Fruit fly (Drosophila melanogaster) whole organism, embryonic: Measurements from ENCODE around the gene Girdin.

Experiments
- CG10147 ChIP-seq: fragments of 200-800 bp; sonication (Bioruptor generic); optimal IDR thresholded peaks from 2 replicates; lab custom pipeline; 2019; ENCODE audit warnings: missing biosample characterization, mild to moderate bottlenecking, missing genetic modification characterization, moderate library complexity
- CG10565 ChIP-seq: fragments of 200-800 bp; sonication (Bioruptor generic); optimal IDR thresholded peaks from 3 replicates; lab custom pipeline; 2016; ENCODE audit warnings: missing biosample characterization, mild to moderate bottlenecking, missing genetic modification characterization
- CG12155 ChIP-seq: fragments of 200-800 bp; sonication (Bioruptor generic); optimal IDR thresholded peaks from 3 replicates; lab custom pipeline; 2016; ENCODE audit warnings: missing biosample characterization, missing genetic modification characterization
- CG1233 ChIP-seq: fragments of 200-800 bp; sonication (Bioruptor generic); optimal IDR thresholded peaks from 4 replicates; lab custom pipeline; 2018; ENCODE audit warnings: missing biosample characterization, mild to moderate bottlenecking, missing genetic modification characterization
- CG13123 ChIP-seq: fragments of 200-800 bp; sonication (Bioruptor generic); optimal IDR thresholded peaks from 2 replicates; lab custom pipeline; 2016; ENCODE audit warnings: missing biosample characterization, missing genetic modification characterization
- CG13775 ChIP-seq: fragments of 200-800 bp; sonication (Bioruptor generic); optimal IDR thresholded peaks from 3 replicates; lab custom pipeline; 2017; ENCODE audit warnings: missing biosample characterization, mild to moderate bottlenecking, missing genetic modification characterization
- CG13894 ChIP-seq: fragments of 200-800 bp; sonication (Bioruptor generic); optimal IDR thresholded peaks from 3 replicates; lab custom pipeline; 2018; ENCODE audit warnings: missing biosample characterization, mild to moderate bottlenecking, missing genetic modification characterization, moderate library complexity
- CG15514 ChIP-seq: fragments of 200-800 bp; sonication (Bioruptor generic); optimal IDR thresholded peaks from 3 replicates; lab custom pipeline; 2017; ENCODE audit warnings: missing biosample characterization, missing genetic modification characterization, mild to moderate bottlenecking, moderate library complexity, missing genetic modification reagents
- CG16779 ChIP-seq: fragments of 200-800 bp; sonication (Bioruptor generic); IDR thresholded peaks from 2 replicates; pipeline ENCODE4 v1.3.6; 2022; ENCODE audit warnings: missing biosample characterization, missing genetic modification characterization
- CG17186 ChIP-seq: fragments of 200-800 bp; sonication (Bioruptor generic); optimal IDR thresholded peaks from 3 replicates; lab custom pipeline; 2017; ENCODE audit warnings: missing biosample characterization, missing genetic modification reagents, missing genetic modification characterization
- CG18599 ChIP-seq: fragments of 200-800 bp; sonication (Bioruptor generic); optimal IDR thresholded peaks from 3 replicates; lab custom pipeline; 2017; ENCODE audit warnings: missing biosample characterization, missing genetic modification characterization, mild to moderate bottlenecking, moderate library complexity, missing genetic modification reagents
- CG2116 ChIP-seq: fragments of 200-800 bp; sonication (Bioruptor generic); optimal IDR thresholded peaks from 3 replicates; lab custom pipeline; 2018; ENCODE audit warnings: missing biosample characterization, mild to moderate bottlenecking, missing genetic modification characterization
- CG2678 ChIP-seq: fragments of 200-800 bp; sonication (Bioruptor generic); optimal IDR thresholded peaks from 3 replicates; lab custom pipeline; 2019; ENCODE audit warnings: missing biosample characterization, mild to moderate bottlenecking, missing genetic modification characterization, moderate library complexity
- CG31224 ChIP-seq: fragments of 200-800 bp; sonication (Bioruptor generic); IDR thresholded peaks from 2 replicates; pipeline ENCODE4 v1.3.6; 2022; ENCODE audit warnings: missing biosample characterization, missing genetic modification characterization
- CG4328 ChIP-seq: fragments of 200-800 bp; sonication (Bioruptor generic); optimal IDR thresholded peaks from 3 replicates; lab custom pipeline; 2017; ENCODE audit warnings: missing biosample characterization, missing genetic modification reagents, missing genetic modification characterization
- CG43689 ChIP-seq: fragments of 200-800 bp; sonication (Bioruptor generic); IDR thresholded peaks from 2 replicates; pipeline ENCODE4 v1.3.6; 2022; ENCODE audit warnings: missing biosample characterization, missing genetic modification characterization
- CG5180 ChIP-seq: fragments of 200-800 bp; sonication (Bioruptor generic); optimal IDR thresholded peaks from 3 replicates; lab custom pipeline; 2017; ENCODE audit warnings: missing biosample characterization, missing genetic modification characterization, mild to moderate bottlenecking, moderate library complexity, missing genetic modification reagents
- CG7786 ChIP-seq: fragments of 200-800 bp; sonication (Bioruptor generic); optimal IDR thresholded peaks from 2 replicates; lab custom pipeline; 2016; ENCODE audit warnings: missing biosample characterization, missing genetic modification characterization
- CG8765 ChIP-seq: fragments of 200-800 bp; sonication (Bioruptor generic); IDR thresholded peaks from 2 replicates; pipeline ENCODE4 v1.3.6; 2022; ENCODE audit warnings: missing biosample characterization, missing genetic modification characterization
- CG9817 ChIP-seq: fragments of 200-800 bp; sonication (Bioruptor generic); optimal IDR thresholded peaks from 2 replicates; lab custom pipeline; 2018; ENCODE audit warnings: missing biosample characterization, mild to moderate bottlenecking, missing genetic modification characterization, moderate library complexity
- Dip2 ChIP-seq: fragments of 200-800 bp; sonication (Bioruptor generic); IDR thresholded peaks from 2 replicates; pipeline ENCODE4 v1.3.6; 2022; ENCODE audit warnings: missing biosample characterization, missing genetic modification characterization
- Dip3 ChIP-seq: fragments of 200-800 bp; sonication (Bioruptor generic); optimal IDR thresholded peaks from 3 replicates; lab custom pipeline; 2016; ENCODE audit warnings: missing biosample characterization, missing genetic modification characterization
- Hr39 ChIP-seq: fragments of >200 bp; optimal IDR thresholded peaks from 2 replicates; lab custom pipeline; 2017
- Hr78 ChIP-seq, 2 experiments: fragments of 200-800 bp in 1 of 2; fragments of >200 bp in 1 of 2; sonication (Bioruptor generic) in 1 of 2; optimal IDR thresholded peaks; 2 replicates each; lab custom pipeline; 2017 to 2019; ENCODE audit warnings: missing biosample characterization in 2 of 2, missing genetic modification characterization in 2 of 2, mild to moderate bottlenecking in 1 of 2, moderate library complexity in 1 of 2
- Kr ChIP-seq: fragments of 200-800 bp; sonication (Bioruptor generic); optimal IDR thresholded peaks from 2 replicates; lab custom pipeline; 2017; ENCODE audit warnings: missing biosample characterization, mild to moderate bottlenecking, missing genetic modification characterization
- NC2β ChIP-seq: fragments of 200-800 bp; sonication (Bioruptor generic); optimal IDR thresholded peaks from 2 replicates; lab custom pipeline; 2016; ENCODE audit warnings: missing biosample characterization, missing genetic modification characterization
- NK7.1 ChIP-seq: fragments of 200-800 bp; sonication (Bioruptor generic); optimal IDR thresholded peaks from 3 replicates; lab custom pipeline; 2016; ENCODE audit warnings: missing biosample characterization, missing genetic modification characterization
- Neu2 ChIP-seq: fragments of 200-800 bp; sonication (Bioruptor generic); optimal IDR thresholded peaks from 3 replicates; lab custom pipeline; 2016; ENCODE audit warnings: missing biosample characterization, missing genetic modification characterization, borderline replicate concordance
- Sin3A ChIP-seq: fragments of >200 bp; optimal IDR thresholded peaks from 2 replicates; lab custom pipeline; 2018
- Sox100B ChIP-seq: fragments of 200-800 bp; sonication (Bioruptor generic); optimal IDR thresholded peaks from 3 replicates; lab custom pipeline; 2018; ENCODE audit warnings: missing biosample characterization, mild to moderate bottlenecking, missing genetic modification characterization
- Sox102F ChIP-seq: fragments of 200-800 bp; sonication (Bioruptor generic); optimal IDR thresholded peaks from 2 replicates; lab custom pipeline; 2018; ENCODE audit warnings: missing biosample characterization, mild to moderate bottlenecking, missing genetic modification characterization, moderate library complexity
- cato ChIP-seq: fragments of 200-800 bp; sonication (Bioruptor generic); optimal IDR thresholded peaks from 2 replicates; lab custom pipeline; 2016; ENCODE audit warnings: missing biosample characterization, missing genetic modification characterization, borderline replicate concordance
- chif ChIP-seq, 2 experiments: fragments of 200-800 bp; sonication (Bioruptor generic); optimal IDR thresholded peaks; 3 replicates each; lab custom pipeline; 2016; ENCODE audit warnings: missing biosample characterization in 2 of 2, missing genetic modification characterization in 2 of 2
- da ChIP-seq: fragments of 200-800 bp; sonication (Bioruptor generic); optimal IDR thresholded peaks from 2 replicates; lab custom pipeline; 2016; ENCODE audit warnings: missing biosample characterization, missing genetic modification characterization
- dmrt11E ChIP-seq: fragments of 200-800 bp; sonication (Bioruptor generic); optimal IDR thresholded peaks from 3 replicates; lab custom pipeline; 2018; ENCODE audit warnings: missing biosample characterization, mild to moderate bottlenecking, missing genetic modification characterization, moderate library complexity
- fd96Cb ChIP-seq: fragments of 200-800 bp; sonication (Bioruptor generic); optimal IDR thresholded peaks from 2 replicates; lab custom pipeline; 2018; ENCODE audit warnings: missing biosample characterization, mild to moderate bottlenecking, missing genetic modification characterization, moderate library complexity
- ftz-f1 ChIP-seq: fragments of 200-800 bp; sonication (Bioruptor generic); optimal IDR thresholded peaks from 2 replicates; lab custom pipeline; 2016; ENCODE audit warnings: missing biosample characterization, missing genetic modification characterization
- gcm2 ChIP-seq: fragments of 200-800 bp; sonication (Bioruptor generic); optimal IDR thresholded peaks from 2 replicates; lab custom pipeline; 2016; ENCODE audit warnings: missing biosample characterization, missing genetic modification characterization
- grn ChIP-seq: fragments of 200-800 bp; sonication (Bioruptor generic); optimal IDR thresholded peaks from 3 replicates; lab custom pipeline; 2017; ENCODE audit warnings: missing biosample characterization, missing genetic modification characterization
- ham ChIP-seq: fragments of 200-800 bp; sonication (Bioruptor generic); IDR thresholded peaks from 2 replicates; pipeline ENCODE4 v1.3.6; 2022; ENCODE audit warnings: missing biosample characterization, missing genetic modification characterization
- insv ChIP-seq, 2 experiments: fragments of 200-800 bp; sonication (Bioruptor generic); optimal IDR thresholded peaks; 3 replicates each; lab custom pipeline; 2016 to 2018; ENCODE audit warnings: missing biosample characterization in 2 of 2, missing genetic modification characterization in 2 of 2
- nerfin-1 ChIP-seq: fragments of 200-800 bp; sonication (Bioruptor generic); optimal IDR thresholded peaks from 3 replicates; lab custom pipeline; 2019; ENCODE audit warnings: missing biosample characterization, mild to moderate bottlenecking, missing genetic modification characterization, moderate library complexity
- nmo ChIP-seq: fragments of 200-800 bp; sonication (Bioruptor generic); optimal IDR thresholded peaks from 2 replicates; lab custom pipeline; 2018; ENCODE audit warnings: missing biosample characterization, mild to moderate bottlenecking, missing genetic modification characterization, moderate library complexity
- pho ChIP-seq: fragments of 200-800 bp; sonication (Bioruptor generic); optimal IDR thresholded peaks from 2 replicates; lab custom pipeline; 2016; ENCODE audit warnings: missing biosample characterization, missing genetic modification characterization
- ro ChIP-seq: fragments of 200-800 bp; sonication (Bioruptor generic); IDR thresholded peaks from 2 replicates; pipeline ENCODE4 v1.3.6; 2022; ENCODE audit warnings: missing biosample characterization, missing genetic modification characterization
- sens ChIP-seq: fragments of 200-800 bp; sonication (Bioruptor generic); peaks from one replicate; lab custom pipeline; 2016; ENCODE audit warnings: missing biosample characterization, missing genetic modification characterization
- wek ChIP-seq: fragments of 200-800 bp; sonication (Bioruptor generic); optimal IDR thresholded peaks from 3 replicates; lab custom pipeline; 2018; ENCODE audit warnings: missing biosample characterization, mild to moderate bottlenecking, missing genetic modification characterization, moderate library complexity
- zf30C ChIP-seq: fragments of 200-800 bp; sonication (Bioruptor generic); optimal IDR thresholded peaks from 3 replicates; lab custom pipeline; 2018; ENCODE audit warnings: missing biosample characterization, mild to moderate bottlenecking, missing genetic modification characterization
- zfh2 ChIP-seq: fragments of 200-800 bp; sonication (Bioruptor generic); optimal IDR thresholded peaks from 2 replicates; lab custom pipeline; 2016; ENCODE audit warnings: missing biosample characterization, missing genetic modification characterization

The Girdin gene

DNA sequence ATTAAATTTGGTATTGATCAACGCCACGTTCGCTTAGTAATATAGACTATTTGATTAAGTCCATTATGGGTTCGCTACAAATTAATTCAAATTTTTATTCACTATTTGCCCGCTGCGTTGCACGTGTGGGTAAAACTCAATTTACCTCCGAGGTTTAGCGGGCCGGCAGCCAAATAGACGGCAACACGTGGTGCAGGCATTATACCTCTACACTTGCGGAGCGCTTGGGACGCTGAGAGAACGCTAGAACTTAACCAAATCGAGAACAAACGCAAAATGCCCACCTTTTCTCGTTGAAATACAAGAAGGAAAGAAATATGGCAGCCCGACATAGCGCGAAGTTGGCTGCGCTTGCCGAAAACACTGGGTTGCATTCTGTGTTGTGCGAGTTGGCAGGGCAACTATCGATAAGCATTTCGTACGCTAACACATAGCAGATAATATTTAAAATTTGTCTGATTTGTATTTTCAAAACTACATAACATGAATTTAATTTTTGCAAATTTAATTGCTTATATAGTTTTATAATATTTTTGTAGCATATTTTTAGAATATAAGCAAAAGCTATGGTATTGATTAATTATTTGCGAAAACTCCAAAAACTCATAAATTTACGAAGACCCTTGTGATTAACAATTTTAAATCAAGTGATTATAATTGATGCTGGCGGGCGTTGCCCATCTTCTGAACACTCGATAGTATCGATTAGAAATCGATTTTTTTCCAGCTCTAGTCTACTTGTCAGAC lies 44.1 kb downstream of the Girdin start, which contains the start of the genes RpL28 and eIF1 (continued):
- TF ChIP-seq Neu2 (peak; percentile 22), grn (peak; percentile 83), zfh2 (GFP tag; lab: Kevin White, UChicago) (peak; percentile 90), CG5180 (GFP tag; lab: Kevin White, UChicago) (peak; percentile 81), CG1233 (GFP tag; lab: Kevin White, UChicago) (peak; percentile 96), Kr (peak; percentile 88), insv (GFP tag; optimal IDR thresholded peaks at IDR 0.05; lab: Kevin White, UChicago) (peak in 1 of 2 experiments; percentile 77), wek (peak; percentile 90), zf30C (GFP tag; lab: Kevin White, UChicago) (peak; percentile 66), Dip2 (GFP tag; lab: Robert Waterston, UW) (no peak), Sin3A (lab: Kevin White, UChicago) (peak; percentile 94), ro (GFP tag; lab: Robert Waterston, UW) (peak; percentile 57; the same call in 1 of the 2 replicates), nerfin-1 (peak; percentile 85), cato (GFP tag; lab: Kevin White, UChicago) (peak; percentile 86), CG2116 (peak; percentile 100), CG10147 (GFP tag; lab: Kevin White, UChicago) (peak; percentile 65), CG31224 (GFP tag; lab: Robert Waterston, UW) (peak; percentile 76), da (peak; percentile 89), NK7.1 (GFP tag; lab: Kevin White, UChicago) (peak; percentile 84), CG13894 (tag; lab: Kevin White, UChicago) (peak; percentile 84), CG10565 (GFP tag; lab: Kevin White, UChicago) (peak; percentile 79), CG13123 (GFP tag; lab: Kevin White, UChicago) (peak; percentile 100), fd96Cb (tag; lab: Kevin White, UChicago) (peak; percentile 74), CG2678 (tag; lab: Kevin White, UChicago) (peak; percentile 83), pho (GFP tag; lab: Kevin White, UChicago) (peak; percentile 88), nmo (peak; percentile 90), Dip3 (GFP tag; lab: Kevin White, UChicago) (peak; percentile 91), ftz-f1 (GFP tag; lab: Kevin White, UChicago) (peak; percentile 52), NC2β (GFP tag; lab: Kevin White, UChicago) (peak; percentile 98), CG8765 (GFP tag; lab: Robert Waterston, UW) (peak; percentile 54), CG13775 (GFP tag; lab: Kevin White, UChicago) (peak; percentile 98), CG18599 (GFP tag; lab: Kevin White, UChicago) (peak; percentile 93), CG17186 (GFP tag; lab: Kevin White, UChicago) (peak; percentile 92), CG43689 (GFP tag; lab: Robert Waterston, UW) (peak; percentile 83), ham (GFP tag; lab: Robert Waterston, UW) (peak; percentile 52; the same call in 1 of the 2 replicates), sens (GFP tag; lab: Kevin White, UChicago) (peak; percentile 97), CG9817 (peak; percentile 88), CG4328 (GFP tag; lab: Kevin White, UChicago) (peak; percentile 92), CG7786 (GFP tag; lab: Kevin White, UChicago) (peak; percentile 84), CG12155 (GFP tag; lab: Kevin White, UChicago) (peak; percentile 83), Hr78 (GFP tag; optimal IDR thresholded peaks at IDR 0.05; lab: Kevin White, UChicago) (peak in 1 of 2 experiments; percentile 43), dmrt11E (peak; percentile 87), CG15514 (peak; percentile 92), Sox102F (GFP tag; lab: Kevin White, UChicago) (no peak), Sox100B (GFP tag; lab: Kevin White, UChicago) (peak; percentile 93), gcm2 (GFP tag; lab: Kevin White, UChicago) (peak; percentile 90), chif (GFP tag; optimal IDR thresholded peaks at IDR 0.05; lab: Kevin White, UChicago) (peak; percentile 84 to 91), Hr39 (lab: Kevin White, UChicago) (no peak), CG16779 (GFP tag; lab: Robert Waterston, UW) (peak; percentile 84)
